Worm (Caenorhabditis elegans) whole organism, early embryonic: ENCODE measurements around the gene srd-40.

Experiments
- ama-1 ChIP-seq: fragments of 150-350 bp; optimal IDR thresholded peaks from 2 replicates; lab custom pipeline; 2014
- ets-7 ChIP-seq: sonication (generic microtip); optimal IDR thresholded peaks from 2 replicates; lab custom pipeline; 2016; ENCODE audit warnings: missing genotype, missing genetic modification characterization, missing compliant biosample characterization
- flt-1 ChIP-seq: fragments of 200-800 bp; sonication (Bioruptor generic); IDR thresholded peaks from 2 replicates; pipeline ENCODE4 v1.3.6; 2022; ENCODE audit warnings: missing genetic modification characterization, missing compliant biosample characterization
- hmbx-1 ChIP-seq: sonication (generic microtip); optimal IDR thresholded peaks from 2 replicates; lab custom pipeline; 2016; ENCODE audit warnings: mild to moderate bottlenecking, missing genetic modification characterization, missing compliant biosample characterization

ce11 chrX:12358957-12359356 is 35.4 kb downstream of the srd-40 start, which contains the start of gene nspc-14:
- no peak for TF ChIP-seq ama-1 (lab: Kevin White, UChicago)
- no peak for TF ChIP-seq flt-1 (GFP tag; lab: Robert Waterston, UW)
- no peak for TF ChIP-seq ets-7 (tag; lab: Kevin White, UChicago)
- TF ChIP-seq hmbx-1: no peak
